Fruit fly (Drosophila melanogaster) whole organism, wandering third instar larva: ENCODE results near the gene CG5646.

Experiments
- Abd-B ChIP-seq: fragments of >200 bp; optimal IDR thresholded peaks from 2 replicates; lab custom pipeline; 2017; ENCODE audit warnings: missing biosample characterization, missing genetic modification characterization
- CG32264 ChIP-seq: fragments of 200-800 bp; sonication (Bioruptor generic); optimal IDR thresholded peaks from 2 replicates; lab custom pipeline; 2016; ENCODE audit warnings: missing biosample characterization, missing genetic modification characterization
- GATAd ChIP-seq: sonication (Bioruptor generic); optimal IDR thresholded peaks from 2 replicates; lab custom pipeline; 2016; ENCODE audit warnings: missing biosample characterization, missing genetic modification characterization
- HLH106 ChIP-seq: fragments of 200-800 bp; optimal IDR thresholded peaks from 3 replicates; lab custom pipeline; 2019; ENCODE audit warnings: missing biosample characterization, mild to moderate bottlenecking, missing genetic modification characterization, moderate library complexity
- Hr83 ChIP-seq: fragments of 200-300 bp; sonication (Bioruptor generic); optimal IDR thresholded peaks from 2 replicates; lab custom pipeline; 2016; ENCODE audit warnings: missing biosample characterization, mild to moderate bottlenecking, missing genetic modification characterization, moderate library complexity; ENCODE audit not compliant: poor library complexity, severe bottlenecking
- br ChIP-seq: fragments of 200-800 bp; sonication (Bioruptor generic); optimal IDR thresholded peaks from 2 replicates; lab custom pipeline; 2016; ENCODE audit warnings: missing biosample characterization, missing genetic modification characterization
- brk ChIP-seq: fragments of 200-800 bp; sonication (Bioruptor generic); optimal IDR thresholded peaks from 2 replicates; lab custom pipeline; 2016; ENCODE audit warnings: missing biosample characterization, mild to moderate bottlenecking, missing genetic modification characterization
- dmrt93B ChIP-seq: fragments of 200-800 bp; sonication (Bioruptor generic); optimal IDR thresholded peaks from 2 replicates; lab custom pipeline; 2018; ENCODE audit warnings: missing biosample characterization, mild to moderate bottlenecking, missing genetic modification characterization
- fru ChIP-seq: fragments of 200-800 bp; sonication (Bioruptor generic); optimal IDR thresholded peaks from 3 replicates; lab custom pipeline; 2016; ENCODE audit warnings: missing biosample characterization, mild to moderate bottlenecking, missing genetic modification characterization
- lola ChIP-seq: fragments of >200 bp; optimal IDR thresholded peaks from 2 replicates; lab custom pipeline; 2017; ENCODE audit warnings: missing biosample characterization, missing genetic modification characterization
- pan ChIP-seq: fragments of >200 bp; optimal IDR thresholded peaks from 2 replicates; lab custom pipeline; 2017
- sage ChIP-seq: fragments of 200-800 bp; sonication (Bioruptor generic); optimal IDR thresholded peaks from 2 replicates; lab custom pipeline; 2016; ENCODE audit warnings: missing biosample characterization, mild to moderate bottlenecking, missing genetic modification characterization

dm6 chr3R:27607218-27607929, 46.3 kb upstream of the CG5646 start, which contains the start of the genes dsd and Tusp:
- no peak for TF ChIP-seq pan (lab: Kevin White, UChicago)
- no peak for TF ChIP-seq sage
- TF ChIP-seq GATAd (GFP tag; lab: Kevin White, UChicago) = peak; percentile 68
- TF ChIP-seq CG32264 (GFP tag; lab: Kevin White, UChicago) = no peak
- TF ChIP-seq Hr83 (GFP tag; lab: Kevin White, UChicago) = peak; percentile 94
- TF ChIP-seq brk = peak; percentile 55
- peak; percentile 73 for TF ChIP-seq br (GFP tag; lab: Kevin White, UChicago)
- peak; percentile 66 for TF ChIP-seq dmrt93B (GFP tag; lab: Kevin White, UChicago)
- TF ChIP-seq HLH106 (tag; lab: Kevin White, UChicago) = peak; percentile 75
- TF ChIP-seq fru (GFP tag; lab: Kevin White, UChicago) = peak; percentile 72
- TF ChIP-seq Abd-B = no peak
- TF ChIP-seq lola (GFP tag; lab: Kevin White, UChicago) = no peak
